Fruit fly (Drosophila melanogaster) whole organism, pupa: ENCODE measurements around the gene Polr3A.

Source experiments
- CG8159 ChIP-seq: fragments of 200-800 bp; sonication (Bioruptor generic); optimal IDR thresholded peaks from 3 replicates; lab custom pipeline; 2018; ENCODE audit warnings: missing biosample characterization, mild to moderate bottlenecking, missing genetic modification characterization, moderate library complexity
- EcR ChIP-seq: fragments of 200-800 bp; sonication (Bioruptor generic); optimal IDR thresholded peaks from 3 replicates; lab custom pipeline; 2019; ENCODE audit warnings: missing biosample characterization, missing genetic modification characterization, mild to moderate bottlenecking, moderate library complexity, missing genetic modification reagents
- Ets98B ChIP-seq: fragments of 200-800 bp; sonication (Bioruptor generic); IDR thresholded peaks from 2 replicates; pipeline ENCODE4 v1.3.6; 2022; ENCODE audit warnings: missing biosample characterization, missing genetic modification characterization
- Pif1A ChIP-seq: fragments of 200-800 bp; sonication (Bioruptor generic); optimal IDR thresholded peaks from 3 replicates; lab custom pipeline; 2016; ENCODE audit warnings: missing biosample characterization, missing genetic modification characterization

- TF ChIP-seq Pif1A (GFP tag; lab: Kevin White, UChicago) (no peak), CG8159 (no peak), EcR (GFP tag; lab: Kevin White, UChicago) (peak; percentile 31), Ets98B (GFP tag; lab: Robert Waterston, UW) (peak; percentile 84)
Observed at dm6 chrX:15811666-15812614, 49.2 kb downstream of the Polr3A start.
